Worm (Caenorhabditis elegans) whole organism, L4 larva: Measurements from ENCODE around the gene K02E10.7.

Source experiments
- F26F4.8 ChIP-seq: fragments of 200-800 bp; sonication (Bioruptor generic); conservative IDR thresholded peaks from 2 replicates; pipeline ENCODE4 v1.3.6; 2022; ENCODE audit warnings: missing genetic modification characterization, missing compliant biosample characterization
- F37D6.2 ChIP-seq: sonication (generic microtip); optimal IDR thresholded peaks from 2 replicates; lab custom pipeline; 2016; ENCODE audit warnings: mild to moderate bottlenecking, missing genetic modification characterization, missing compliant biosample characterization
- T26A8.4 ChIP-seq: fragments of 200-800 bp; sonication (Bioruptor generic); IDR thresholded peaks from 2 replicates; pipeline ENCODE4 v1.3.6; 2022; ENCODE audit warnings: missing genetic modification characterization, missing compliant biosample characterization
- Y48G9A.11 ChIP-seq: fragments of 200-800 bp; sonication (Bioruptor generic); IDR thresholded peaks from 2 replicates; pipeline ENCODE4 v1.3.6; 2022; ENCODE audit warnings: missing genetic modification reagents, missing genetic modification characterization, missing compliant biosample characterization
- Y5F2A.4 ChIP-seq: fragments of 200-800 bp; sonication (Bioruptor generic); optimal IDR thresholded peaks from 2 replicates; lab custom pipeline; 2018; ENCODE audit warnings: mild to moderate bottlenecking, missing genetic modification characterization, missing compliant biosample characterization
- Y75B8A.6 ChIP-seq: fragments of 200-800 bp; sonication (Bioruptor generic); IDR thresholded peaks from 2 replicates; pipeline ENCODE4 v1.3.6; 2022; ENCODE audit warnings: missing genetic modification reagents, missing genetic modification characterization, missing compliant biosample characterization
- ZK337.2 ChIP-seq: fragments of 200-800 bp; sonication (Bioruptor generic); IDR thresholded peaks from 2 replicates; pipeline ENCODE4 v1.3.6; 2022; ENCODE audit warnings: missing genetic modification reagents, missing genetic modification characterization, missing compliant biosample characterization
- ZK546.5 ChIP-seq, 2 experiments: sonication (generic microtip); optimal IDR thresholded peaks; 2 replicates each; lab custom pipeline; 2017; ENCODE audit warnings: missing biosample characterization in 2 of 2, missing genetic modification characterization in 2 of 2
- aly-2 ChIP-seq: sonication (generic microtip); optimal IDR thresholded peaks from 2 replicates; lab custom pipeline; 2018; ENCODE audit warnings: missing biosample characterization, missing genetic modification characterization
- ama-1 ChIP-seq: fragments of 150-350 bp; optimal IDR thresholded peaks from 2 replicates; lab custom pipeline; 2014; ENCODE audit warnings: inconsistent platforms, mixed read lengths
- ceh-20 ChIP-seq: fragments of 200-800 bp; sonication (Bioruptor generic); IDR thresholded peaks from 2 replicates; pipeline ENCODE4 v1.3.6; 2022; ENCODE audit warnings: missing genetic modification reagents, missing genetic modification characterization, missing compliant biosample characterization
- ceh-28 ChIP-seq: fragments of 150-350 bp; optimal IDR thresholded peaks from 2 replicates; lab custom pipeline; 2014; ENCODE audit warnings: missing biosample characterization, missing genetic modification reagents, missing genetic modification characterization
- ceh-44 ChIP-seq: fragments of 200-800 bp; sonication (Bioruptor generic); IDR thresholded peaks from 2 replicates; pipeline ENCODE4 v1.3.6; 2022; ENCODE audit warnings: missing genetic modification reagents, missing genetic modification characterization, missing compliant biosample characterization
- ceh-62 ChIP-seq: sonication (generic microtip); optimal IDR thresholded peaks from 2 replicates; lab custom pipeline; 2017; ENCODE audit warnings: missing biosample characterization, missing genetic modification characterization
- ces-1 ChIP-seq: fragments of 150-350 bp; sonication (generic microtip); optimal IDR thresholded peaks from 4 replicates; lab custom pipeline; 2014; ENCODE audit warnings: missing biosample characterization, missing genetic modification reagents, missing genetic modification characterization
- cey-2 ChIP-seq: sonication (generic microtip); optimal IDR thresholded peaks from 3 replicates; lab custom pipeline; 2017; ENCODE audit warnings: missing genetic modification characterization, mild to moderate bottlenecking, missing compliant biosample characterization, antibody characterized with exemption, borderline replicate concordance; ENCODE audit not compliant: insufficient read depth
- daf-12 ChIP-seq: fragments of 150-350 bp; optimal IDR thresholded peaks from 2 replicates; lab custom pipeline; 2014; ENCODE audit warnings: missing biosample characterization, missing genetic modification reagents, missing genetic modification characterization
- daf-8 ChIP-seq: fragments of 200-800 bp; sonication (Bioruptor generic); IDR thresholded peaks from 2 replicates; pipeline ENCODE4 v1.3.6; 2022; ENCODE audit warnings: missing genetic modification characterization, missing compliant biosample characterization
- dmd-6 ChIP-seq: fragments of 200-800 bp; sonication (Bioruptor generic); IDR thresholded peaks from 2 replicates; pipeline ENCODE4 v1.3.6; 2022; ENCODE audit warnings: missing genetic modification reagents, missing genetic modification characterization, missing compliant biosample characterization
- dmd-8 ChIP-seq: fragments of 200-800 bp; sonication (Bioruptor generic); IDR thresholded peaks from 2 replicates; pipeline ENCODE4 v1.3.6; 2022; ENCODE audit warnings: missing genetic modification characterization, missing compliant biosample characterization
- dmd-9 ChIP-seq: fragments of 200-800 bp; sonication (Bioruptor generic); IDR thresholded peaks from 2 replicates; pipeline ENCODE4 v1.3.6; 2022; ENCODE audit warnings: missing genetic modification reagents, missing genetic modification characterization, missing compliant biosample characterization
- hif-1 ChIP-seq, 2 experiments: sonication (generic microtip); optimal IDR thresholded peaks; 2 replicates each; lab custom pipeline; 2016 to 2017; ENCODE audit warnings: missing compliant biosample characterization in 2 of 2, missing genetic modification characterization in 2 of 2, missing genetic modification reagents in 2 of 2, missing genotype in 2 of 2, mild to moderate bottlenecking in 1 of 2
- hlh-11 ChIP-seq: fragments of 200-800 bp; sonication (Bioruptor generic); optimal IDR thresholded peaks from 2 replicates; lab custom pipeline; 2018; ENCODE audit warnings: mild to moderate bottlenecking, missing genetic modification characterization, missing compliant biosample characterization
- hlh-30 ChIP-seq: sonication (generic microtip); optimal IDR thresholded peaks from 2 replicates; lab custom pipeline; 2017; ENCODE audit warnings: antibody characterized with exemption, mild to moderate bottlenecking, missing genetic modification characterization, missing compliant biosample characterization; ENCODE audit not compliant: insufficient read depth
- jun-1 ChIP-seq: fragments of 150-350 bp; optimal IDR thresholded peaks from 2 replicates; lab custom pipeline; 2014; ENCODE audit warnings: missing biosample characterization, missing genetic modification reagents, missing genetic modification characterization
- lin-13 ChIP-seq: fragments of 150-350 bp; optimal IDR thresholded peaks from 2 replicates; lab custom pipeline; 2014; ENCODE audit warnings: missing biosample characterization, missing genetic modification reagents, missing genetic modification characterization
- lin-15B ChIP-seq: fragments of 150-350 bp; sonication (generic microtip); optimal IDR thresholded peaks from 3 replicates; lab custom pipeline; 2014; ENCODE audit warnings: missing biosample characterization, missing genetic modification characterization
- lin-29 ChIP-seq: fragments of 200-800 bp; sonication (Bioruptor generic); IDR thresholded peaks from 2 replicates; pipeline ENCODE4 v1.3.6; 2022; ENCODE audit warnings: missing genetic modification reagents, missing genetic modification characterization, missing compliant biosample characterization
- lin-38 ChIP-seq: fragments of 200-800 bp; sonication (Bioruptor generic); IDR thresholded peaks from 2 replicates; pipeline ENCODE4 v1.3.6; 2022; ENCODE audit warnings: missing genetic modification reagents, missing genetic modification characterization, missing compliant biosample characterization
- lin-39 ChIP-seq: fragments of 150-350 bp; optimal IDR thresholded peaks from 2 replicates; lab custom pipeline; 2014; ENCODE audit warnings: missing biosample characterization, missing genetic modification reagents, missing genetic modification characterization
- madf-5 ChIP-seq, 2 experiments: fragments of 200-800 bp; sonication (Bioruptor generic); IDR thresholded peaks; 2 replicates each; pipeline ENCODE4 v1.3.6; 2022; ENCODE audit warnings: missing compliant biosample characterization in 2 of 2, missing genetic modification characterization in 2 of 2
- mep-1 ChIP-seq: fragments of 150-350 bp; sonication (generic microtip); optimal IDR thresholded peaks from 3 replicates; lab custom pipeline; 2014; ENCODE audit warnings: missing biosample characterization, missing genetic modification characterization
- mxl-3 ChIP-seq: fragments of 200-800 bp; sonication (Bioruptor generic); optimal IDR thresholded peaks from 2 replicates; lab custom pipeline; 2018; ENCODE audit warnings: mild to moderate bottlenecking, missing genetic modification characterization, missing compliant biosample characterization
- nhr-10 ChIP-seq: fragments of 150-350 bp; optimal IDR thresholded peaks from 2 replicates; lab custom pipeline; 2014; ENCODE audit warnings: missing biosample characterization, missing genetic modification characterization
- nhr-102 ChIP-seq: sonication (generic microtip); optimal IDR thresholded peaks from 2 replicates; lab custom pipeline; 2016; ENCODE audit warnings: mild to moderate bottlenecking, missing genetic modification characterization, moderate library complexity, missing compliant biosample characterization
- nhr-237 ChIP-seq: sonication (generic microtip); optimal IDR thresholded peaks from 2 replicates; lab custom pipeline; 2017; ENCODE audit warnings: missing biosample characterization, missing genetic modification characterization
- nhr-28 ChIP-seq: fragments of 150-350 bp; optimal IDR thresholded peaks from 2 replicates; lab custom pipeline; 2014; ENCODE audit warnings: missing biosample characterization, missing genetic modification characterization
- nhr-41 ChIP-seq: fragments of 200-800 bp; sonication (Bioruptor generic); IDR thresholded peaks from 2 replicates; pipeline ENCODE4 v1.3.6; 2022; ENCODE audit warnings: missing genetic modification reagents, missing genetic modification characterization, missing compliant biosample characterization
- nhr-42 ChIP-seq: fragments of 200-800 bp; sonication (Bioruptor generic); IDR thresholded peaks from 2 replicates; pipeline ENCODE4 v1.3.6; 2022; ENCODE audit warnings: missing genetic modification characterization, missing compliant biosample characterization
- nhr-48 ChIP-seq: sonication (generic microtip); optimal IDR thresholded peaks from 2 replicates; lab custom pipeline; 2016; ENCODE audit warnings: mild to moderate bottlenecking, missing genetic modification characterization, missing compliant biosample characterization
- nhr-76 ChIP-seq: fragments of 150-350 bp; optimal IDR thresholded peaks from 2 replicates; lab custom pipeline; 2014; ENCODE audit warnings: missing biosample characterization, missing genetic modification characterization
- php-3 ChIP-seq: fragments of 200-800 bp; sonication (Bioruptor generic); IDR thresholded peaks from 2 replicates; pipeline ENCODE4 v1.3.6; 2022; ENCODE audit warnings: missing genetic modification reagents, missing genetic modification characterization, missing compliant biosample characterization
- saeg-2 ChIP-seq: fragments of 200-800 bp; sonication (Bioruptor generic); IDR thresholded peaks from 2 replicates; pipeline ENCODE4 v1.3.6; 2022; ENCODE audit warnings: missing genetic modification reagents, missing genetic modification characterization, missing compliant biosample characterization
- spr-1 ChIP-seq: sonication (generic microtip); optimal IDR thresholded peaks from 2 replicates; lab custom pipeline; 2016; ENCODE audit warnings: mild to moderate bottlenecking, missing genetic modification characterization, missing compliant biosample characterization
- tag-97 ChIP-seq: fragments of 200-800 bp; sonication (Bioruptor generic); IDR thresholded peaks from 2 replicates; pipeline ENCODE4 v1.3.6; 2022; ENCODE audit warnings: missing genetic modification characterization, missing compliant biosample characterization
- tra-1 ChIP-seq: fragments of 200-800 bp; sonication (Bioruptor generic); IDR thresholded peaks from 2 replicates; pipeline ENCODE4 v1.3.6; 2022; ENCODE audit warnings: missing genetic modification reagents, missing genetic modification characterization, missing compliant biosample characterization
- unc-62 ChIP-seq, 3 experiments: fragments of 150-350 bp in 1 of 3; sonication (generic microtip); optimal IDR thresholded peaks in 2 of 3; peaks in 1 of 3; 1 replicate in 1 of 3; 2 replicates in 2 of 3; lab custom pipeline; 2014 to 2017; ENCODE audit warnings: missing biosample characterization in 3 of 3, missing genetic modification characterization in 3 of 3, missing genetic modification reagents in 3 of 3, missing genotype in 1 of 3
- zfp-2 ChIP-seq: sonication (generic microtip); optimal IDR thresholded peaks from 2 replicates; lab custom pipeline; 2016; ENCODE audit warnings: mild to moderate bottlenecking, missing genetic modification characterization, missing compliant biosample characterization
- zfp-3 ChIP-seq: fragments of 200-800 bp; sonication (Bioruptor generic); conservative IDR thresholded peaks from 2 replicates; pipeline ENCODE4 v1.3.6; 2022; ENCODE audit warnings: missing genetic modification reagents, missing genetic modification characterization, missing compliant biosample characterization
- zip-11 ChIP-seq: fragments of 200-800 bp; sonication (Bioruptor generic); IDR thresholded peaks from 2 replicates; pipeline ENCODE4 v1.3.6; 2022; ENCODE audit warnings: missing genetic modification characterization, missing compliant biosample characterization
- ztf-7 ChIP-seq: fragments of 150-350 bp; optimal IDR thresholded peaks from 2 replicates; lab custom pipeline; 2014; ENCODE audit warnings: missing biosample characterization, missing genetic modification characterization

Gene K02E10.7

DNA sequence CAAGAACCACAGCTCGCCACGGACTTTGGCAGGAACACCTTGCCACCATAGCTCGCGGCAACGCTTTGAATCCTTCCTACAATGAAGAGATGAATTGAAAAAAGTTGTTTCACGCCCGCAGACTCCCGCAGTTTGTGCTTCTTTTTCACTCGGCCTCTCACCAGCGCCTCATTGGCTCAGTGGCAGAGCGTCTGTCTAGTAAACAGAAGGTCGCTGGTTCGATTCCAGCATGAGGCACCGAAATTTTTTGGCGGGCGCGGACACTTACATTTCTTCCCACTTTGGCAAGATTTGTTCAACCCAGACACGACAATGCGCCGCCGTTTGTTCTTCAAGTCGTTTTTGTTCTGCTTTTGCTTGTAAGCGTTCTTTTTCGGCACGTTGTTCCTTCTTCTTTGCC is 19.5 kb upstream of the K02E10.7 start (continued):
- no peak for TF ChIP-seq cey-2
- no peak for TF ChIP-seq nhr-76
- no peak for TF ChIP-seq nhr-48 (tag; lab: Kevin White, UChicago)
- no peak for TF ChIP-seq nhr-237 (tag; lab: Kevin White, UChicago)
- TF ChIP-seq ama-1 (lab: Kevin White, UChicago): no peak
- peak; percentile 57 for TF ChIP-seq php-3
- TF ChIP-seq hlh-11 (tag; lab: Kevin White, UChicago): peak; percentile 38
- TF ChIP-seq nhr-41 (GFP tag; lab: Robert Waterston, UW): 0 out of 2 replicates have a peak, but pooled peaks have one; percentile 37
- no peak for TF ChIP-seq ZK546.5 (tag; optimal IDR thresholded peaks at IDR 0.05; lab: Kevin White, UChicago)
- TF ChIP-seq saeg-2: 0 out of 2 replicates have a peak, but pooled peaks have one; percentile 53
- TF ChIP-seq daf-12 (tag; lab: Kevin White, UChicago): no peak
- TF ChIP-seq nhr-28 (tag; lab: Kevin White, UChicago): no peak
- peak; percentile 2 for TF ChIP-seq zfp-2 (tag; lab: Kevin White, UChicago)
- no peak for TF ChIP-seq Y75B8A.6 (GFP tag; lab: Robert Waterston, UW)
- no peak for TF ChIP-seq jun-1 (tag; lab: Kevin White, UChicago)
- TF ChIP-seq ztf-7: no peak
- TF ChIP-seq ZK337.2: 0 out of 2 replicates have a peak, but pooled peaks have one; percentile 52
- peak; percentile 62 for TF ChIP-seq lin-38 (GFP tag; lab: Robert Waterston, UW)
- peak; percentile 63; the same call in 1 of the 2 replicates for TF ChIP-seq zfp-3 (GFP tag; lab: Robert Waterston, UW)
- TF ChIP-seq nhr-102: peak; percentile 37
- TF ChIP-seq spr-1 (tag; lab: Kevin White, UChicago): peak; percentile 34
- TF ChIP-seq dmd-9 (GFP tag; lab: Robert Waterston, UW): peak; percentile 79
- peak; percentile 56 for TF ChIP-seq mep-1 (tag; lab: Kevin White, UChicago)
- peak; percentile 64; the same call in 1 of the 2 replicates for TF ChIP-seq dmd-8 (GFP tag; lab: Robert Waterston, UW)
- no peak for TF ChIP-seq ces-1 (GFP tag; lab: Kevin White, UChicago)
- TF ChIP-seq nhr-10 (tag; lab: Kevin White, UChicago): no peak
- no peak for TF ChIP-seq tag-97 (GFP tag; lab: Robert Waterston, UW)
- TF ChIP-seq lin-13 (GFP tag; lab: Kevin White, UChicago): no peak
- 0 out of 2 replicates have a peak, but pooled peaks have one; percentile 48 for TF ChIP-seq nhr-42 (GFP tag; lab: Robert Waterston, UW)
- TF ChIP-seq ceh-44: peak; percentile 57
- no peak for TF ChIP-seq lin-29 (GFP tag; lab: Robert Waterston, UW)
- TF ChIP-seq tra-1 (GFP tag; lab: Robert Waterston, UW): peak; percentile 59; the same call in 1 of the 2 replicates
- TF ChIP-seq Y5F2A.4: peak; percentile 34
- TF ChIP-seq dmd-6 (GFP tag; lab: Robert Waterston, UW): peak; percentile 63
- no peak for TF ChIP-seq ceh-28 (tag; lab: Kevin White, UChicago)
- no peak for TF ChIP-seq lin-39
- peak; percentile 28 for TF ChIP-seq Y48G9A.11
- no peak for TF ChIP-seq ceh-20 (GFP tag; lab: Robert Waterston, UW)
- 0 out of 2 replicates have a peak, but pooled peaks have one; percentile 47 for TF ChIP-seq F26F4.8 (GFP tag; lab: Robert Waterston, UW)
- TF ChIP-seq hif-1 (tag; optimal IDR thresholded peaks at IDR 0.05; lab: Kevin White, UChicago): no peak
- peak in 1 of 2 experiments; percentile 80 for TF ChIP-seq unc-62 (GFP tag; optimal IDR thresholded peaks at IDR 0.05 in 1 of 2; lab: Kevin White, UChicago)
- TF ChIP-seq unc-62 (tag; optimal IDR thresholded peaks at IDR 0.05; lab: Kevin White, UChicago): no peak
- TF ChIP-seq T26A8.4 (GFP tag; lab: Robert Waterston, UW): peak; percentile 61
- TF ChIP-seq ceh-62: no peak
- peak; percentile 12 for TF ChIP-seq hlh-30 (tag; lab: Kevin White, UChicago)
- TF ChIP-seq zip-11 (GFP tag; lab: Robert Waterston, UW): no peak
- no peak for TF ChIP-seq daf-8 (GFP tag; lab: Robert Waterston, UW)
- 0 out of 4 replicates have a peak, but pooled peaks of 1 of the 2 experiments have one; percentile 62 for TF ChIP-seq madf-5 (GFP tag; IDR thresholded peaks at IDR 0.05; lab: Robert Waterston, UW)
- TF ChIP-seq F37D6.2: peak; percentile 37
- TF ChIP-seq aly-2 (tag; lab: Kevin White, UChicago): no peak
- TF ChIP-seq lin-15B (tag; lab: Kevin White, UChicago): no peak
- TF ChIP-seq mxl-3 (GFP tag; lab: Kevin White, UChicago): peak; percentile 8
